Fruit fly (Drosophila melanogaster) whole organism, embryonic: ENCODE results near the gene CG5793.

Experiments used
- BEAF-32 ChIP-seq: fragments of 200-800 bp; sonication (Bioruptor generic); optimal IDR thresholded peaks from 3 replicates; lab custom pipeline; 2017; ENCODE audit warnings: missing biosample characterization, missing genetic modification characterization, mild to moderate bottlenecking, moderate library complexity, missing genetic modification reagents
- Bgb ChIP-seq: fragments of 200-800 bp; sonication (Bioruptor generic); IDR thresholded peaks from 2 replicates; pipeline ENCODE4 v1.3.6; 2022; ENCODE audit warnings: missing biosample characterization, missing genetic modification characterization; ENCODE audit not compliant: partially characterized antibody
- CG12391 ChIP-seq: fragments of 200-800 bp; sonication (Bioruptor generic); optimal IDR thresholded peaks from 3 replicates; lab custom pipeline; 2018; ENCODE audit warnings: missing biosample characterization, mild to moderate bottlenecking, missing genetic modification characterization, moderate library complexity
- CG12942 ChIP-seq: fragments of 200-800 bp; sonication (Bioruptor generic); optimal IDR thresholded peaks from 3 replicates; lab custom pipeline; 2016; ENCODE audit warnings: missing biosample characterization, missing genetic modification characterization
- CG13424 ChIP-seq: fragments of 200-800 bp; sonication (Bioruptor generic); optimal IDR thresholded peaks from 2 replicates; lab custom pipeline; 2019; ENCODE audit warnings: missing biosample characterization, mild to moderate bottlenecking, missing genetic modification characterization, moderate library complexity
- CG14014 ChIP-seq: fragments of 200-800 bp; sonication (Bioruptor generic); IDR thresholded peaks from 2 replicates; pipeline ENCODE4 v1.3.6; 2022; ENCODE audit warnings: missing biosample characterization, missing genetic modification characterization
- CG14710 ChIP-seq: fragments of 200-800 bp; sonication (Bioruptor generic); optimal IDR thresholded peaks from 3 replicates; lab custom pipeline; 2019; ENCODE audit warnings: missing biosample characterization, mild to moderate bottlenecking, missing genetic modification characterization, moderate library complexity
- CG15514 ChIP-seq: fragments of 200-800 bp; sonication (Bioruptor generic); optimal IDR thresholded peaks from 3 replicates; lab custom pipeline; 2017; ENCODE audit warnings: missing biosample characterization, missing genetic modification characterization, mild to moderate bottlenecking, moderate library complexity, missing genetic modification reagents
- CG15696 ChIP-seq: fragments of 200-800 bp; sonication (Bioruptor generic); optimal IDR thresholded peaks from 2 replicates; lab custom pipeline; 2019; ENCODE audit warnings: missing biosample characterization, mild to moderate bottlenecking, missing genetic modification characterization, moderate library complexity
- CG18599 ChIP-seq: fragments of 200-800 bp; sonication (Bioruptor generic); optimal IDR thresholded peaks from 3 replicates; lab custom pipeline; 2017; ENCODE audit warnings: missing biosample characterization, missing genetic modification characterization, mild to moderate bottlenecking, moderate library complexity, missing genetic modification reagents
- CG18764 ChIP-seq: fragments of 200-800 bp; sonication (Bioruptor generic); optimal IDR thresholded peaks from 3 replicates; lab custom pipeline; 2016; ENCODE audit warnings: missing biosample characterization, missing genetic modification characterization
- CG2116 ChIP-seq: fragments of 200-800 bp; sonication (Bioruptor generic); optimal IDR thresholded peaks from 3 replicates; lab custom pipeline; 2018; ENCODE audit warnings: missing biosample characterization, mild to moderate bottlenecking, missing genetic modification characterization
- CG2712 ChIP-seq: fragments of 200-800 bp; optimal IDR thresholded peaks from 3 replicates; lab custom pipeline; 2019; ENCODE audit warnings: missing biosample characterization, mild to moderate bottlenecking, missing genetic modification characterization, moderate library complexity
- CG31388 ChIP-seq: fragments of 200-800 bp; sonication (Bioruptor generic); optimal IDR thresholded peaks from 2 replicates; lab custom pipeline; 2016; ENCODE audit warnings: missing biosample characterization, missing genetic modification characterization
- CG4617 ChIP-seq: fragments of 200-800 bp; sonication (Bioruptor generic); optimal IDR thresholded peaks from 3 replicates; lab custom pipeline; 2016; ENCODE audit warnings: missing biosample characterization, missing genetic modification characterization, borderline replicate concordance
- CG6175 ChIP-seq: fragments of 200-800 bp; sonication (Bioruptor generic); IDR thresholded peaks from 3 replicates; pipeline ENCODE4 v1.3.6; 2022; ENCODE audit warnings: missing biosample characterization, missing genetic modification characterization
- CG6854 ChIP-seq: fragments of 200-800 bp; sonication (Bioruptor generic); optimal IDR thresholded peaks from 3 replicates; lab custom pipeline; 2017; ENCODE audit warnings: missing biosample characterization, mild to moderate bottlenecking, missing genetic modification characterization
- CG8089 ChIP-seq: fragments of 200-800 bp; sonication (Bioruptor generic); optimal IDR thresholded peaks from 3 replicates; lab custom pipeline; 2016; ENCODE audit warnings: missing biosample characterization, missing genetic modification characterization
- CG8281 ChIP-seq: fragments of 200-800 bp; sonication (Bioruptor generic); optimal IDR thresholded peaks from 2 replicates; lab custom pipeline; 2018; ENCODE audit warnings: missing biosample characterization, mild to moderate bottlenecking, missing genetic modification characterization, moderate library complexity
- Dref ChIP-seq: fragments of 200-800 bp; sonication (Bioruptor generic); IDR thresholded peaks from 2 replicates; pipeline ENCODE4 v1.3.6; 2022; ENCODE audit warnings: missing biosample characterization, missing genetic modification characterization
- Elba2 ChIP-seq: fragments of 200-800 bp; sonication (Bioruptor generic); optimal IDR thresholded peaks from 3 replicates; lab custom pipeline; 2016; ENCODE audit warnings: missing biosample characterization, missing genetic modification characterization
- Lpt ChIP-seq: fragments of >200 bp; optimal IDR thresholded peaks from 2 replicates; lab custom pipeline; 2018; ENCODE audit warnings: missing biosample characterization, missing genetic modification characterization
- MBD-R2 ChIP-seq: fragments of 200-800 bp; sonication (Bioruptor generic); IDR thresholded peaks from 2 replicates; pipeline ENCODE4 v1.3.6; 2022; ENCODE audit warnings: missing biosample characterization, missing genetic modification characterization
- MESR4 ChIP-seq: fragments of 200-800 bp; sonication (Bioruptor generic); optimal IDR thresholded peaks from 2 replicates; lab custom pipeline; 2018; ENCODE audit warnings: missing biosample characterization, mild to moderate bottlenecking, missing genetic modification characterization, moderate library complexity
- Nf-YC ChIP-seq: fragments of 200-800 bp; optimal IDR thresholded peaks from 3 replicates; lab custom pipeline; 2019; ENCODE audit warnings: missing biosample characterization, mild to moderate bottlenecking, missing genetic modification characterization, moderate library complexity
- Scr ChIP-seq: fragments of 200-800 bp; sonication (Bioruptor generic); IDR thresholded peaks from 2 replicates; pipeline ENCODE4 v1.3.6; 2022; ENCODE audit warnings: missing biosample characterization, missing genetic modification characterization; ENCODE audit not compliant: partially characterized antibody
- Sry-δ ChIP-seq: fragments of 200-800 bp; sonication (Bioruptor generic); optimal IDR thresholded peaks from 2 replicates; lab custom pipeline; 2016; ENCODE audit warnings: missing biosample characterization, missing genetic modification characterization
- Xrp1 ChIP-seq: fragments of 200-800 bp; sonication (Bioruptor generic); IDR thresholded peaks from 2 replicates; pipeline ENCODE4 v1.3.6; 2022; ENCODE audit warnings: missing biosample characterization, missing genetic modification characterization
- caup ChIP-seq: fragments of 200-800 bp; sonication (Bioruptor generic); optimal IDR thresholded peaks from 3 replicates; lab custom pipeline; 2017; ENCODE audit warnings: missing biosample characterization, mild to moderate bottlenecking, missing genetic modification characterization, moderate library complexity; ENCODE audit not compliant: severe bottlenecking
- crp ChIP-seq, 2 experiments: fragments of 200-800 bp; sonication (Bioruptor generic); optimal IDR thresholded peaks; 2 replicates in 1 of 2; 3 replicates in 1 of 2; lab custom pipeline; 2017; ENCODE audit warnings: missing biosample characterization in 2 of 2, missing genetic modification characterization in 2 of 2, mild to moderate bottlenecking in 1 of 2, moderate library complexity in 1 of 2
- lbe ChIP-seq: fragments of 200-800 bp; sonication (Bioruptor generic); optimal IDR thresholded peaks from 2 replicates; lab custom pipeline; 2016; ENCODE audit warnings: missing biosample characterization, mild to moderate bottlenecking, missing genetic modification characterization
- mld ChIP-seq: fragments of 200-800 bp; sonication (Bioruptor generic); IDR thresholded peaks from 3 replicates; pipeline ENCODE4 v1.3.6; 2022; ENCODE audit warnings: missing biosample characterization, missing genetic modification characterization; ENCODE audit not compliant: partially characterized antibody
- otp ChIP-seq: fragments of 200-800 bp; sonication (Bioruptor generic); IDR thresholded peaks from 3 replicates; pipeline ENCODE4, ENCODE4 v1.3.6; 2022; ENCODE audit warnings: missing biosample characterization, missing genetic modification characterization
- pzg ChIP-seq: fragments of 200-800 bp; sonication (Bioruptor generic); optimal IDR thresholded peaks from 3 replicates; lab custom pipeline; 2018; ENCODE audit warnings: missing biosample characterization, mild to moderate bottlenecking, missing genetic modification characterization, moderate library complexity
- row ChIP-seq: fragments of 200-800 bp; sonication (Bioruptor generic); IDR thresholded peaks from 3 replicates; pipeline ENCODE4 v1.3.6; 2022; ENCODE audit warnings: missing biosample characterization, missing genetic modification characterization
- stc ChIP-seq: fragments of 200-800 bp; sonication (Bioruptor generic); IDR thresholded peaks from 2 replicates; pipeline ENCODE4 v1.3.6; 2022; ENCODE audit warnings: missing biosample characterization, missing genetic modification characterization
- trem ChIP-seq: fragments of 200-800 bp; optimal IDR thresholded peaks from 3 replicates; lab custom pipeline; 2019; ENCODE audit warnings: missing biosample characterization, mild to moderate bottlenecking, missing genetic modification characterization, moderate library complexity
- unc-4 ChIP-seq: fragments of 200-800 bp; sonication (Bioruptor generic); IDR thresholded peaks from 2 replicates; pipeline ENCODE4 v1.3.6; 2022; ENCODE audit warnings: missing biosample characterization, missing genetic modification characterization; ENCODE audit not compliant: partially characterized antibody
- vnd ChIP-seq: fragments of 200-800 bp; sonication (Bioruptor generic); IDR thresholded peaks from 3 replicates; pipeline ENCODE4 v1.3.6; 2022; ENCODE audit warnings: missing biosample characterization, missing genetic modification characterization; ENCODE audit not compliant: partially characterized antibody

Gene CG5793

DNA sequence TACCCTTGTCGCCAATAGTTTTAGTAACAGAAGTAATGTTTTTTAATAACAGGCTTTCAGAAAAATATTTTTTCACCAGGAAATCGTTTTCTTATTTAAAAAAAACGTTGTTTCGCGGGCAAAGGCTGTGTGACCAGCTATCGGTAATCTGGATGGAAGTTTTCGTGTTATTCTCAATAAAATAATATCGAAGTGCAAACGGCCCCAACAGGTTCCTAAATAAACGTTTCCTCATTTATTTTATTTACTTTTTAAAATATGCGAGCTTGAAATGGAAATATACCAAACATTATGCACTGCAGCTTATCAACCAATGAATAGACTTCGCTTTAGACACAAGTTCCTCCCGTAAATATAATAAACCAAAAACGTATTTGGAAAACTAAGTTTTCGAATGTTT lies 2.7 kb downstream of the CG5793 start, which contains the start of gene Ice2 (continued):
- TF ChIP-seq CG14014 (peak; percentile 33; the same call in 1 of the 2 replicates), CG6175 (GFP tag; lab: Robert Waterston, UW) (no peak), Dref (GFP tag; lab: Robert Waterston, UW) (peak; percentile 73), CG4617 (peak; percentile 56), Sry-δ (GFP tag; lab: Kevin White, UChicago) (peak; percentile 49), Nf-YC (tag; lab: Kevin White, UChicago) (peak; percentile 2), CG18764 (GFP tag; lab: Kevin White, UChicago) (peak; percentile 99), CG13424 (tag; lab: Kevin White, UChicago) (peak; percentile 41), CG6854 (no peak), CG8281 (tag; lab: Kevin White, UChicago) (no peak), Scr (GFP tag; lab: Robert Waterston, UW) (peak; percentile 35), CG15514 (GFP tag; lab: Kevin White, UChicago) (peak; percentile 92), otp (GFP tag; lab: Robert Waterston, UW) (no peak), CG12942 (GFP tag; lab: Kevin White, UChicago) (no peak), CG15696 (tag; lab: Kevin White, UChicago) (peak; percentile 7), unc-4 (GFP tag; lab: Robert Waterston, UW) (peak; percentile 53; the same call in 1 of the 2 replicates), lbe (GFP tag; lab: Kevin White, UChicago) (peak; percentile 37), Bgb (GFP tag; lab: Robert Waterston, UW) (peak; percentile 47; the same call in 1 of the 2 replicates), stc (GFP tag; lab: Robert Waterston, UW) (no peak), CG2712 (tag; lab: Kevin White, UChicago) (peak; percentile 44), row (GFP tag; lab: Robert Waterston, UW) (peak; percentile 34; the same call in 1 of the 3 replicates), pzg (peak; percentile 61), BEAF-32 (peak; percentile 53), Xrp1 (GFP tag; lab: Robert Waterston, UW) (peak; percentile 25; the same call in 1 of the 2 replicates), trem (peak; percentile 46), CG12391 (peak; percentile 9), CG2116 (GFP tag; lab: Kevin White, UChicago) (peak; percentile 67), vnd (GFP tag; lab: Robert Waterston, UW) (0 out of 3 replicates have a peak, but pooled peaks have one; percentile 7), CG14710 (tag; lab: Kevin White, UChicago) (peak; percentile 52)
- TF ChIP-seq, all 482 proteins: peak for 60

DNA sequence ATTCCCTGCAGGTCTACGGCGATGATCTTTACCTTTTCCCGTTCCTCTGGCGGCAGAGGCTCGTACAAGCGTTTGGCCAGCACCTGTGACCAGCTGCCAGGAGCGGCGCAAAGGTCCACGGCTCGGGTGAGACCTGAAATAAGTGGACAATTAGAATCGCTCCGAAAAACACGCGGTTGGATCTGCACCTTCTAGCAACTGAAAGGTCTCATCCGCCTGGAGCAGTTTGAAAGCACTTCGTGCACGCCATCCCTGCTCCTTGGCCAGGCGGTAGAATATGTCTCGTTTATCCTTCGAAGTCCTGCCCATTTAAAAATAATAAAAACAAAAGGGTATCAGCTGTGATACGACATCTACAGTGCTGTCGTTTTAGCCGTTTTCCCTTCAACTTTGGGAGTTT lies 6.1 kb downstream of the CG5793 start, which contains the start of gene Trm7-34:
TSS of gene Trm7-34 (minus strand) at position 365 of the 400 bp plus-strand sequence.
- TF ChIP-seq Lpt (GFP tag; lab: Kevin White, UChicago) (no peak), Elba2 (GFP tag; lab: Kevin White, UChicago) (peak; percentile 65), mld (GFP tag; lab: Robert Waterston, UW) (no peak), CG8089 (no peak), CG18599 (GFP tag; lab: Kevin White, UChicago) (no peak), crp (GFP tag; optimal IDR thresholded peaks at IDR 0.05; lab: Kevin White, UChicago) (peak in 1 of 2 experiments; percentile 77), MBD-R2 (GFP tag; lab: Robert Waterston, UW) (peak; percentile 69; the same call in 1 of the 2 replicates), caup (GFP tag; lab: Kevin White, UChicago) (no peak), MESR4 (GFP tag; lab: Kevin White, UChicago) (peak; percentile 62), CG31388 (no peak), CG13424 (tag; lab: Kevin White, UChicago) (no peak)
